Fruit fly (Drosophila melanogaster): ENCODE results near the gene Tango14.
A peak's percentile ranks its signal among the peaks of the same experiment; 100 is the strongest.

The Tango14 gene

dm6 chr2L:1177522-1177921 lies 19.1 kb downstream of the Tango14 start, which contains the start of gene CG4896 (continued):
- TF ChIP-seq nerfin-2 (GFP tag; IDR thresholded peaks at IDR 0.05; ENCODE audit: partially characterized antibody) (peak; percentile 62), Dref (GFP tag; IDR thresholded peaks at IDR 0.05) (peak; percentile 94), H15 (GFP tag; IDR thresholded peaks at IDR 0.05) (no peak), CG43689 (GFP tag; IDR thresholded peaks at IDR 0.05) (no peak), Chrac-16 (GFP tag; optimal IDR thresholded peaks at IDR 0.05) (no peak), Drgx (GFP tag; IDR thresholded peaks at IDR 0.05) (no peak), CG7357 (GFP tag; IDR thresholded peaks at IDR 0.05) (no peak), CG11085 (GFP tag; IDR thresholded peaks at IDR 0.05) (no peak), NK7.1 (GFP tag; optimal IDR thresholded peaks at IDR 0.05) (no peak), row (GFP tag; IDR thresholded peaks at IDR 0.05) (peak; percentile 27; the same call in 1 of the 3 replicates), CG10543 (GFP tag; optimal IDR thresholded peaks at IDR 0.05) (no peak), Sin3A (optimal IDR thresholded peaks at IDR 0.05) (peak; percentile 29), ken (GFP tag; IDR thresholded peaks at IDR 0.05) (no peak), tin (GFP tag; optimal IDR thresholded peaks at IDR 0.05) (no peak), CG11247 (GFP tag; IDR thresholded peaks at IDR 0.05) (no peak), salm (tag; optimal IDR thresholded peaks at IDR 0.05) (no peak), ab (GFP tag; optimal IDR thresholded peaks at IDR 0.05) (no peak), CG8765 (GFP tag; IDR thresholded peaks at IDR 0.05) (no peak), BEAF-32 (GFP tag; optimal IDR thresholded peaks at IDR 0.05) (peak; percentile 66), Taf1 (GFP tag; IDR thresholded peaks at IDR 0.05) (no peak), CG4360 (GFP tag; IDR thresholded peaks at IDR 0.05) (no peak), HmgD (GFP tag; optimal IDR thresholded peaks at IDR 0.05) (no peak), CG7928 (GFP tag; optimal IDR thresholded peaks at IDR 0.05) (peak; percentile 90), Trl (optimal IDR thresholded peaks at IDR 0.05) (no peak), Trl (GFP tag; optimal IDR thresholded peaks at IDR 0.05) (peak; percentile 17), Side (GFP tag; optimal IDR thresholded peaks at IDR 0.05) (no peak), tgo (GFP tag; IDR thresholded peaks at IDR 0.05) (no peak), Dbx (GFP tag; IDR thresholded peaks at IDR 0.05) (0 out of 3 replicates have a peak, but pooled peaks have one; percentile 28), exex (tag; optimal IDR thresholded peaks at IDR 0.05) (no peak), CG4328 (GFP tag; optimal IDR thresholded peaks at IDR 0.05) (no peak), CG14860 (GFP tag; IDR thresholded peaks at IDR 0.05; ENCODE audit: partially characterized antibody) (peak; percentile 57; the same call in 2 of the 3 replicates), CG3407 (GFP tag; optimal IDR thresholded peaks at IDR 0.05) (no peak), rib (GFP tag; IDR thresholded peaks at IDR 0.05) (no peak), CG33213 (GFP tag; optimal IDR thresholded peaks at IDR 0.05) (peak; percentile 18), prd (optimal IDR thresholded peaks at IDR 0.05) (no peak), prd (GFP tag; IDR thresholded peaks at IDR 0.05) (no peak), Myb (GFP tag; optimal IDR thresholded peaks at IDR 0.05) (peak; percentile 99), CG13287 (GFP tag; IDR thresholded peaks at IDR 0.05; ENCODE audit: partially characterized antibody) (peak; percentile 76), CG13775 (GFP tag; optimal IDR thresholded peaks at IDR 0.05) (no peak), CG10979 (tag; optimal IDR thresholded peaks at IDR 0.05) (no peak), CG6689 (GFP tag; IDR thresholded peaks at IDR 0.05) (no peak), chif (GFP tag; optimal IDR thresholded peaks at IDR 0.05) (no peak), CG9932 (GFP tag; IDR thresholded peaks at IDR 0.05) (no peak), B-H1 (GFP tag; IDR thresholded peaks at IDR 0.05) (no peak), CG12219 (GFP tag; optimal IDR thresholded peaks at IDR 0.05) (no peak), CG7786 (GFP tag; optimal IDR thresholded peaks at IDR 0.05) (peak; percentile 4), NFAT (GFP tag; IDR thresholded peaks at IDR 0.05) (no peak), gro (GFP tag; optimal IDR thresholded peaks at IDR 0.05) (peak; percentile 21)
